Fruit fly (Drosophila melanogaster) whole organism, wandering third instar larva: ENCODE results near the gene CG43439.
A peak's percentile ranks its signal among the peaks of the same experiment; 100 is the strongest.

Experiments used
- Abd-B ChIP-seq: fragments of >200 bp; optimal IDR thresholded peaks from 2 replicates; lab custom pipeline; 2017; ENCODE audit warnings: missing biosample characterization, missing genetic modification characterization
- Dif ChIP-seq: fragments of 200-275, 200-300 bp; sonication (Bioruptor generic); optimal IDR thresholded peaks from 2 replicates; lab custom pipeline; 2018; ENCODE audit warnings: missing biosample characterization, missing genetic modification characterization; ENCODE audit not compliant: partially characterized antibody
- Myc ChIP-seq: fragments of >200 bp; optimal IDR thresholded peaks from 2 replicates; lab custom pipeline; 2017
- OdsH ChIP-seq: fragments of 200-800 bp; sonication (Bioruptor generic); optimal IDR thresholded peaks from 2 replicates; lab custom pipeline; 2016; ENCODE audit warnings: missing biosample characterization, mild to moderate bottlenecking, missing genetic modification characterization
- br ChIP-seq: fragments of 200-800 bp; sonication (Bioruptor generic); optimal IDR thresholded peaks from 2 replicates; lab custom pipeline; 2016; ENCODE audit warnings: missing biosample characterization, missing genetic modification characterization
- dl ChIP-seq, 2 experiments: fragments of 175-275, 200-275 bp in 1 of 2; fragments of 200-275 bp in 1 of 2; sonication (Bioruptor generic); optimal IDR thresholded peaks; lab custom pipeline; 2018; ENCODE audit warnings: mild to moderate bottlenecking in 2 of 2, missing biosample characterization in 2 of 2, missing genetic modification characterization in 2 of 2, moderate library complexity in 2 of 2; ENCODE audit not compliant: partially characterized antibody in 2 of 2, insufficient read depth in 1 of 2
- h ChIP-seq: fragments of 200-800 bp; sonication (Bioruptor generic); optimal IDR thresholded peaks from 3 replicates; lab custom pipeline; 2016; ENCODE audit warnings: missing biosample characterization, mild to moderate bottlenecking, missing genetic modification characterization
- pan ChIP-seq: fragments of >200 bp; optimal IDR thresholded peaks from 2 replicates; lab custom pipeline; 2017
- sage ChIP-seq: fragments of 200-800 bp; sonication (Bioruptor generic); optimal IDR thresholded peaks from 2 replicates; lab custom pipeline; 2016; ENCODE audit warnings: missing biosample characterization, mild to moderate bottlenecking, missing genetic modification characterization
- usp ChIP-seq: fragments of >200 bp; optimal IDR thresholded peaks from 2 replicates; lab custom pipeline; 2017; ENCODE audit warnings: missing biosample characterization, missing genetic modification characterization

DNA sequence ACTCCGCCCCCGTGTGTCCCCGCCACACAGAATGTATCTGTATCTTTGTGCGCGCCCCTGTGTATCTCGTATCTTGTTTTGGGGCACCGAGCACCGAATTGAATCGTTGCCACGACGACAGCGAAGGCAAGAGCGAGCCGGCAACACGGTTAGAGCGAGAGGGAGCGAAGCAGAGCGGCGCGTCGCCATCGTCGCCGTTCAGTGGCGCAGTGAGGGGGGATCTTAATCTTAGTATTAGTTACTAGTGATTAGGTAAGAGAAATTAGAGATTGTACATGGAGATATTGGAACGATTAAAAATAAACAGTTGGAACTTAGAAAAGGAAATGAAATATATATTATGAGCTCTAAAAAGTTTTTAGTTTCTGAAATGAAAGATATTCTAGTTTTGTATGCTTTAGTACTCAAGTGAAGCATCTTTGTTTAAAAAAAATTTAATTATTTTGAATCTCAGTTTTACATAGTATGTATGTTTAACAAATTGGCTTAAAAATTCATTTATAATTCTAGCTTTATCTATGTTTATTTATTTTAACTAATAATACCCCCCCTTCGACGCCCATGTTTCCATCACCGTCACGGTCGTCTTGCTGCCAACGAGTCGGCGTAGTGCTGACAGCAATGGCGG is 4.7 kb upstream of the CG43439 start:
- TF ChIP-seq pan (lab: Kevin White, UChicago): no peak
- TF ChIP-seq dl (GFP tag; optimal IDR thresholded peaks at IDR 0.05; lab: Kevin White, UChicago; ENCODE audit: insufficient read depth in 1 of 2, partially characterized antibody in 2 of 2): no peak
- TF ChIP-seq Dif: no peak
- no peak for TF ChIP-seq usp
- no peak for TF ChIP-seq sage
- TF ChIP-seq h: peak; percentile 68
- TF ChIP-seq br (GFP tag; lab: Kevin White, UChicago): no peak
- peak; percentile 41 for TF ChIP-seq OdsH
- no peak for TF ChIP-seq Abd-B (GFP tag; lab: Kevin White, UChicago)
- no peak for TF ChIP-seq Myc (lab: Kevin White, UChicago)
